Fruit fly (Drosophila melanogaster) whole organism, embryonic: ENCODE measurements around the gene CG46304.

Source experiments
- Aef1 ChIP-seq: fragments of 200-800 bp; sonication (Bioruptor generic); IDR thresholded peaks from 3 replicates; pipeline ENCODE4 v1.3.6; 2022; ENCODE audit warnings: missing biosample characterization, missing genetic modification characterization
- Atf3 ChIP-seq: fragments of 200-800 bp; sonication (Bioruptor generic); optimal IDR thresholded peaks from 3 replicates; lab custom pipeline; 2016; ENCODE audit warnings: missing biosample characterization, missing genetic modification characterization
- Bgb ChIP-seq: fragments of 200-800 bp; sonication (Bioruptor generic); IDR thresholded peaks from 2 replicates; pipeline ENCODE4 v1.3.6; 2022; ENCODE audit warnings: missing biosample characterization, missing genetic modification characterization; ENCODE audit not compliant: partially characterized antibody
- CG1024 ChIP-seq: fragments of 200-800 bp; sonication (Bioruptor generic); IDR thresholded peaks from 2 replicates; pipeline ENCODE4 v1.3.6; 2022; ENCODE audit warnings: missing biosample characterization, missing genetic modification characterization
- CG11398 ChIP-seq: fragments of 200-800 bp; sonication (Bioruptor generic); optimal IDR thresholded peaks from 2 replicates; lab custom pipeline; 2016; ENCODE audit warnings: missing biosample characterization, missing genetic modification characterization
- CG11504 ChIP-seq: fragments of 200-800 bp; sonication (Bioruptor generic); optimal IDR thresholded peaks from 3 replicates; lab custom pipeline; 2019; ENCODE audit warnings: missing biosample characterization, mild to moderate bottlenecking, missing genetic modification characterization, moderate library complexity
- CG11696 ChIP-seq: fragments of 200-800 bp; sonication (Bioruptor generic); IDR thresholded peaks from 2 replicates; pipeline ENCODE4 v1.3.6; 2022; ENCODE audit warnings: missing biosample characterization, missing genetic modification characterization
- CG12155 ChIP-seq: fragments of 200-800 bp; sonication (Bioruptor generic); optimal IDR thresholded peaks from 3 replicates; lab custom pipeline; 2016; ENCODE audit warnings: missing biosample characterization, missing genetic modification characterization
- CG14710 ChIP-seq: fragments of 200-800 bp; sonication (Bioruptor generic); optimal IDR thresholded peaks from 3 replicates; lab custom pipeline; 2019; ENCODE audit warnings: missing biosample characterization, mild to moderate bottlenecking, missing genetic modification characterization, moderate library complexity
- CG14965 ChIP-seq: fragments of 200-800 bp; sonication (Bioruptor generic); optimal IDR thresholded peaks from 2 replicates; lab custom pipeline; 2016; ENCODE audit warnings: missing biosample characterization, missing genetic modification characterization, borderline replicate concordance
- CG18262 ChIP-seq: fragments of 200-800 bp; optimal IDR thresholded peaks from 3 replicates; lab custom pipeline; 2019; ENCODE audit warnings: missing biosample characterization, mild to moderate bottlenecking, missing genetic modification characterization, moderate library complexity
- CG2875 ChIP-seq: fragments of 200-800 bp; sonication (Bioruptor generic); optimal IDR thresholded peaks from 2 replicates; lab custom pipeline; 2017; ENCODE audit warnings: missing biosample characterization, mild to moderate bottlenecking, missing genetic modification characterization, missing genetic modification reagents
- CG31224 ChIP-seq: fragments of 200-800 bp; sonication (Bioruptor generic); IDR thresholded peaks from 2 replicates; pipeline ENCODE4 v1.3.6; 2022; ENCODE audit warnings: missing biosample characterization, missing genetic modification characterization
- CG4404 ChIP-seq: fragments of 200-800 bp; sonication (Bioruptor generic); IDR thresholded peaks from 2 replicates; pipeline ENCODE4 v1.3.6; 2022; ENCODE audit warnings: missing biosample characterization, missing genetic modification characterization
- CG4730 ChIP-seq: fragments of 200-800 bp; sonication (Bioruptor generic); IDR thresholded peaks from 2 replicates; pipeline ENCODE4 v1.3.6; 2022; ENCODE audit warnings: missing biosample characterization, missing genetic modification characterization
- CG7928 ChIP-seq: fragments of 200-800 bp; sonication (Bioruptor generic); optimal IDR thresholded peaks from 2 replicates; lab custom pipeline; 2017; ENCODE audit warnings: missing biosample characterization, mild to moderate bottlenecking, missing genetic modification characterization
- CG8089 ChIP-seq: fragments of 200-800 bp; sonication (Bioruptor generic); optimal IDR thresholded peaks from 3 replicates; lab custom pipeline; 2016; ENCODE audit warnings: missing biosample characterization, missing genetic modification characterization
- CG9437 ChIP-seq: fragments of 200-800 bp; sonication (Bioruptor generic); optimal IDR thresholded peaks from 2 replicates; lab custom pipeline; 2018; ENCODE audit warnings: missing biosample characterization, mild to moderate bottlenecking, missing genetic modification characterization
- Dip2 ChIP-seq: fragments of 200-800 bp; sonication (Bioruptor generic); IDR thresholded peaks from 2 replicates; pipeline ENCODE4 v1.3.6; 2022; ENCODE audit warnings: missing biosample characterization, missing genetic modification characterization
- Dll ChIP-seq: fragments of 200-800 bp; sonication (Bioruptor generic); IDR thresholded peaks from 4 replicates; pipeline ENCODE4 v1.3.6; 2022; ENCODE audit warnings: missing biosample characterization, missing genetic modification characterization; ENCODE audit not compliant: partially characterized antibody
- Drgx ChIP-seq: fragments of 200-800 bp; sonication (Bioruptor generic); IDR thresholded peaks from 2 replicates; pipeline ENCODE4 v1.3.6; 2022; ENCODE audit warnings: missing biosample characterization, missing genetic modification characterization
- E2f1 ChIP-seq: fragments of 200-800 bp; sonication (Bioruptor generic); IDR thresholded peaks from 2 replicates; pipeline ENCODE4 v1.3.6; 2022; ENCODE audit warnings: missing biosample characterization, missing genetic modification characterization
- Ets65A ChIP-seq: fragments of 200-800 bp; sonication (Bioruptor generic); peaks from one replicate; lab custom pipeline; 2016; ENCODE audit warnings: missing biosample characterization, missing genetic modification characterization
- HLH3B ChIP-seq: fragments of 200-800 bp; sonication (Bioruptor generic); IDR thresholded peaks from 2 replicates; pipeline ENCODE4 v1.3.6; 2022; ENCODE audit warnings: missing biosample characterization, missing genetic modification characterization
- HLH4C ChIP-seq: fragments of 200-800 bp; sonication (Bioruptor generic); IDR thresholded peaks from 3 replicates; pipeline ENCODE4 v1.3.6; 2022; ENCODE audit warnings: missing biosample characterization, missing genetic modification characterization; ENCODE audit not compliant: partially characterized antibody
- HmgZ ChIP-seq: fragments of 200-800 bp; sonication (Bioruptor generic); optimal IDR thresholded peaks from 2 replicates; lab custom pipeline; 2018; ENCODE audit warnings: missing biosample characterization, mild to moderate bottlenecking, missing genetic modification characterization
- MTF-1 ChIP-seq: fragments of 200-800 bp; sonication (Bioruptor generic); optimal IDR thresholded peaks from 2 replicates; lab custom pipeline; 2018; ENCODE audit warnings: missing biosample characterization, mild to moderate bottlenecking, missing genetic modification characterization, borderline replicate concordance
- Neu2 ChIP-seq: fragments of 200-800 bp; sonication (Bioruptor generic); optimal IDR thresholded peaks from 3 replicates; lab custom pipeline; 2016; ENCODE audit warnings: missing biosample characterization, missing genetic modification characterization, borderline replicate concordance
- Nf-YA ChIP-seq: fragments of 200-800 bp; sonication (Bioruptor generic); IDR thresholded peaks from 2 replicates; pipeline ENCODE4 v1.3.6; 2022; ENCODE audit warnings: missing biosample characterization, missing genetic modification characterization
- Pdp1 ChIP-seq, 2 experiments: fragments of 200-800 bp; sonication (Bioruptor generic); optimal IDR thresholded peaks; 3 replicates each; lab custom pipeline; 2016; ENCODE audit warnings: missing biosample characterization in 2 of 2, missing genetic modification characterization in 2 of 2, mild to moderate bottlenecking in 1 of 2, moderate library complexity in 1 of 2
- Taf1 ChIP-seq: fragments of 200-800 bp; sonication (Bioruptor generic); IDR thresholded peaks from 2 replicates; pipeline ENCODE4 v1.3.6; 2022; ENCODE audit warnings: missing biosample characterization, missing genetic modification characterization
- Usf ChIP-seq: fragments of 200-800 bp; sonication (Bioruptor generic); optimal IDR thresholded peaks from 2 replicates; lab custom pipeline; 2017; ENCODE audit warnings: missing genotype, missing biosample characterization, missing genetic modification characterization
- ci ChIP-seq: fragments of 200-800 bp; sonication (Bioruptor generic); IDR thresholded peaks from 3 replicates; pipeline ENCODE4 v1.3.6; 2022; ENCODE audit warnings: missing biosample characterization, missing genetic modification characterization
- eve ChIP-seq, 2 experiments: fragments of >200 bp; optimal IDR thresholded peaks; 2 replicates each; lab custom pipeline; 2017; ENCODE audit warnings: missing biosample characterization in 2 of 2, missing genetic modification characterization in 2 of 2
- fd96Cb ChIP-seq: fragments of 200-800 bp; sonication (Bioruptor generic); optimal IDR thresholded peaks from 2 replicates; lab custom pipeline; 2018; ENCODE audit warnings: missing biosample characterization, mild to moderate bottlenecking, missing genetic modification characterization, moderate library complexity
- fru ChIP-seq: fragments of >200 bp; optimal IDR thresholded peaks from 2 replicates; lab custom pipeline; 2017
- hb ChIP-seq: fragments of 200-800 bp; sonication (Bioruptor generic); IDR thresholded peaks from 3 replicates; pipeline ENCODE4 v1.3.6; 2022; ENCODE audit warnings: missing biosample characterization, missing genetic modification characterization; ENCODE audit not compliant: partially characterized antibody
- lbe ChIP-seq: fragments of 200-800 bp; sonication (Bioruptor generic); optimal IDR thresholded peaks from 2 replicates; lab custom pipeline; 2016; ENCODE audit warnings: missing biosample characterization, mild to moderate bottlenecking, missing genetic modification characterization
- p53 ChIP-seq: fragments of 200-800 bp; sonication (Bioruptor generic); optimal IDR thresholded peaks from 2 replicates; lab custom pipeline; 2016; ENCODE audit warnings: missing biosample characterization, missing genetic modification characterization
- pho ChIP-seq: fragments of 200-800 bp; sonication (Bioruptor generic); optimal IDR thresholded peaks from 2 replicates; lab custom pipeline; 2016; ENCODE audit warnings: missing biosample characterization, missing genetic modification characterization
- phol ChIP-seq: fragments of 200-800 bp; sonication (Bioruptor generic); optimal IDR thresholded peaks from 3 replicates; lab custom pipeline; 2018; ENCODE audit warnings: missing biosample characterization, mild to moderate bottlenecking, missing genetic modification characterization, moderate library complexity
- prd ChIP-seq, 3 experiments: fragments of >200 bp in 2 of 3; fragments of 200-800 bp in 1 of 3; sonication (Bioruptor generic) in 1 of 3; optimal IDR thresholded peaks in 2 of 3; IDR thresholded peaks in 1 of 3; 2 replicates in 2 of 3; 3 replicates in 1 of 3; pipeline versions ENCODE4 v1.3.6 to Lab custom; 2017 to 2022; ENCODE audit warnings: missing biosample characterization in 1 of 3, missing genetic modification characterization in 1 of 3
- pros ChIP-seq: fragments of 200-800 bp; sonication (Bioruptor generic); optimal IDR thresholded peaks from 3 replicates; lab custom pipeline; 2019; ENCODE audit warnings: missing biosample characterization, mild to moderate bottlenecking, missing genetic modification characterization, moderate library complexity
- rib ChIP-seq: fragments of 200-800 bp; sonication (Bioruptor generic); IDR thresholded peaks from 2 replicates; pipeline ENCODE4 v1.3.6; 2022; ENCODE audit warnings: missing biosample characterization, missing genetic modification characterization
- row ChIP-seq: fragments of 200-800 bp; sonication (Bioruptor generic); IDR thresholded peaks from 3 replicates; pipeline ENCODE4 v1.3.6; 2022; ENCODE audit warnings: missing biosample characterization, missing genetic modification characterization
- slbo ChIP-seq: fragments of 200-800 bp; sonication (Bioruptor generic); IDR thresholded peaks from 2 replicates; pipeline ENCODE4 v1.3.6; 2022; ENCODE audit warnings: missing biosample characterization, missing genetic modification characterization
- tap ChIP-seq: fragments of 200-800 bp; optimal IDR thresholded peaks from 3 replicates; lab custom pipeline; 2019; ENCODE audit warnings: missing biosample characterization, mild to moderate bottlenecking, missing genetic modification characterization, moderate library complexity
- tup ChIP-seq: fragments of 200-800 bp; sonication (Bioruptor generic); optimal IDR thresholded peaks from 2 replicates; lab custom pipeline; 2016; ENCODE audit warnings: missing biosample characterization, mild to moderate bottlenecking, missing genetic modification characterization, moderate library complexity
- tx ChIP-seq: fragments of 200-800 bp; sonication (Bioruptor generic); optimal IDR thresholded peaks from 2 replicates; lab custom pipeline; 2016; ENCODE audit warnings: missing biosample characterization, missing genetic modification characterization
- usp ChIP-seq: fragments of >200 bp; optimal IDR thresholded peaks from 2 replicates; lab custom pipeline; 2017; ENCODE audit warnings: missing biosample characterization, missing genetic modification characterization

Gene CG46304

dm6 chr2L:18953512-18954254 lies 7.6 kb downstream of the CG46304 start (continued):
- TF ChIP-seq Drgx (GFP tag; lab: Robert Waterston, UW), result no peak
- TF ChIP-seq CG4730 (GFP tag; lab: Robert Waterston, UW), result no peak
- TF ChIP-seq CG31224 (GFP tag; lab: Robert Waterston, UW), result no peak
- no peak for TF ChIP-seq ci (GFP tag; lab: Robert Waterston, UW)
- no peak for TF ChIP-seq Aef1
- no peak for TF ChIP-seq CG1024 (GFP tag; lab: Robert Waterston, UW)
- peak; percentile 18 for TF ChIP-seq fd96Cb (tag; lab: Kevin White, UChicago)
- no peak for TF ChIP-seq Dll
- TF ChIP-seq CG18262, result peak; percentile 54
- TF ChIP-seq fru (lab: Kevin White, UChicago), result no peak
- TF ChIP-seq usp (GFP tag; lab: Kevin White, UChicago), result no peak
- no peak for TF ChIP-seq MTF-1 (GFP tag; lab: Kevin White, UChicago)
- TF ChIP-seq rib, result 0 out of 2 replicates have a peak, but pooled peaks have one; percentile 4
- TF ChIP-seq CG11398 (GFP tag; lab: Kevin White, UChicago), result no peak
- no peak for TF ChIP-seq Taf1 (GFP tag; lab: Robert Waterston, UW)
- no peak for TF ChIP-seq Atf3 (GFP tag; lab: Kevin White, UChicago)
- peak; percentile 18 for TF ChIP-seq phol (tag; lab: Kevin White, UChicago)
- TF ChIP-seq CG7928 (GFP tag; lab: Kevin White, UChicago), result no peak
- TF ChIP-seq prd (optimal IDR thresholded peaks at IDR 0.05; lab: Kevin White, UChicago), result no peak
- no peak; the same call in 2 of the 3 replicates for TF ChIP-seq prd (GFP tag; IDR thresholded peaks at IDR 0.05; lab: Robert Waterston, UW)
- TF ChIP-seq pho (GFP tag; lab: Kevin White, UChicago), result no peak
- no peak for TF ChIP-seq CG14710 (tag; lab: Kevin White, UChicago)
- TF ChIP-seq CG2875 (GFP tag; lab: Kevin White, UChicago), result no peak
- no peak for TF ChIP-seq pros
- no peak for TF ChIP-seq Bgb (GFP tag; lab: Robert Waterston, UW)
- TF ChIP-seq CG9437, result peak; percentile 48
- TF ChIP-seq Pdp1 (GFP tag; optimal IDR thresholded peaks at IDR 0.05; lab: Kevin White, UChicago), result peak in 1 of 2 experiments; percentile 89
- TF ChIP-seq CG8089 (GFP tag; lab: Kevin White, UChicago), result no peak
- no peak for TF ChIP-seq Usf
- TF ChIP-seq lbe (GFP tag; lab: Kevin White, UChicago), result no peak
- TF ChIP-seq slbo (GFP tag; lab: Robert Waterston, UW), result peak; percentile 61
- no peak for TF ChIP-seq p53
- TF ChIP-seq CG12155, result peak; percentile 14
- TF ChIP-seq hb (GFP tag; lab: Robert Waterston, UW), result no peak
- TF ChIP-seq HLH3B (GFP tag; lab: Robert Waterston, UW), result no peak
- no peak for TF ChIP-seq tup (GFP tag; lab: Kevin White, UChicago)
- no peak for TF ChIP-seq CG4404 (GFP tag; lab: Robert Waterston, UW)
- TF ChIP-seq eve (GFP tag; optimal IDR thresholded peaks at IDR 0.05; lab: Kevin White, UChicago), result no peak
- TF ChIP-seq Ets65A, result no peak
- TF ChIP-seq CG11504, result peak; percentile 60
- TF ChIP-seq tx (GFP tag; lab: Kevin White, UChicago), result no peak
- TF ChIP-seq HmgZ (tag; lab: Kevin White, UChicago), result peak; percentile 10
- no peak for TF ChIP-seq CG14965
- no peak for TF ChIP-seq Nf-YA (GFP tag; lab: Robert Waterston, UW)
- no peak for TF ChIP-seq Dip2 (GFP tag; lab: Robert Waterston, UW)
- peak; percentile 26; the same call in 1 of the 2 replicates for TF ChIP-seq E2f1 (GFP tag; lab: Robert Waterston, UW)
- TF ChIP-seq Neu2 (GFP tag; lab: Kevin White, UChicago), result no peak
- peak; percentile 66 for TF ChIP-seq row (GFP tag; lab: Robert Waterston, UW)
- 0 out of 2 replicates have a peak, but pooled peaks have one; percentile 8 for TF ChIP-seq CG11696
- no peak for TF ChIP-seq HLH4C (GFP tag; lab: Robert Waterston, UW)
- TF ChIP-seq tap (tag; lab: Kevin White, UChicago), result no peak
